Fruit fly (Drosophila melanogaster): ENCODE measurements around the gene CG34165.
"Not testable (repeated sequence)": the region's sequence is repeated elsewhere in the genome, so short reads cannot be mapped to it uniquely, and the experiment has no call there.

- TF ChIP-seq ss (GFP tag; optimal IDR thresholded peaks at IDR 0.05); Met (GFP tag; optimal IDR thresholded peaks at IDR 0.05); CG16779 (tag; optimal IDR thresholded peaks at IDR 0.05): not testable (repeated sequence)
Measured at dm6 chr2L:14737669-14738068, 24.1 kb downstream of the CG34165 start, which contains the start of gene CG31775.
